Fruit fly (Drosophila melanogaster) whole organism, pupa: ENCODE measurements around the gene TTLL15.

Experiments used
- CG13204 ChIP-seq: fragments of 200-800 bp; sonication (Bioruptor generic); optimal IDR thresholded peaks from 2 replicates; lab custom pipeline; 2018; ENCODE audit warnings: missing biosample characterization, mild to moderate bottlenecking, missing genetic modification characterization, moderate library complexity
- gl ChIP-seq: fragments of 200-800 bp; sonication (Bioruptor generic); optimal IDR thresholded peaks from 2 replicates; lab custom pipeline; 2018; ENCODE audit warnings: missing biosample characterization, mild to moderate bottlenecking, missing genetic modification characterization

DNA sequence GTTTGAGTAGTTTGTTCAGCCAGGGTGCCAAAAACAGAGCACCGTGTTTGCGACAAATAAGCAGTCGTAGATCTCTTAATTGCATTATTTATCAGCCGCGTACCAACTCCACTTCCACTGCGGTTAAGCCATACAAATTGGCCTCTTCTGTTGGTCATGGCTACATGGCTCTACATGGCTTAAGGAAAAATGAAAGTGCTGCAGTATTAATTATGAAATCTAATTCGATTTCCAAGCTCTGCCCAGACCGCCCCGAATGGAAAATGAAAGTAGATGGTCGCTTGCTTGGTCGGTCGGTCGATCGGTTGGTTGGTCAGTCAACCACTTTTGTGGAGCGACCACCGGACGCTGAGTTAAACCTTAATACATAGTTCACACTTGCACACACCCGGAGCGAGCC is 21.8 kb downstream of the TTLL15 start:
- TF ChIP-seq gl (tag; lab: Kevin White, UChicago) (no peak), CG13204 (no peak)
